Fruit fly (Drosophila melanogaster) whole organism, embryonic: ENCODE measurements around the gene Atg2.

Experiments
- ATbp ChIP-seq: fragments of 200-800 bp; sonication (Bioruptor generic); optimal IDR thresholded peaks from 2 replicates; lab custom pipeline; 2017; ENCODE audit warnings: missing biosample characterization, mild to moderate bottlenecking, missing genetic modification characterization, missing genetic modification reagents
- Abd-B ChIP-seq: fragments of 200-800 bp; sonication (Bioruptor generic); optimal IDR thresholded peaks from 2 replicates; lab custom pipeline; 2018; ENCODE audit warnings: missing biosample characterization, mild to moderate bottlenecking, missing genetic modification characterization, moderate library complexity
- CG10565 ChIP-seq: fragments of 200-800 bp; sonication (Bioruptor generic); optimal IDR thresholded peaks from 3 replicates; lab custom pipeline; 2016; ENCODE audit warnings: missing biosample characterization, mild to moderate bottlenecking, missing genetic modification characterization
- CG12155 ChIP-seq: fragments of 200-800 bp; sonication (Bioruptor generic); optimal IDR thresholded peaks from 3 replicates; lab custom pipeline; 2016; ENCODE audit warnings: missing biosample characterization, missing genetic modification characterization
- CG13624 ChIP-seq: fragments of 200-800 bp; sonication (Bioruptor generic); optimal IDR thresholded peaks from 2 replicates; lab custom pipeline; 2016; ENCODE audit warnings: missing biosample characterization, missing genetic modification characterization
- CG14860 ChIP-seq: fragments of 200-800 bp; sonication (Bioruptor generic); IDR thresholded peaks from 3 replicates; pipeline ENCODE4 v1.3.6; 2022; ENCODE audit warnings: missing biosample characterization, missing genetic modification characterization; ENCODE audit not compliant: partially characterized antibody
- CG1647 ChIP-seq: fragments of 200-800 bp; sonication (Bioruptor generic); optimal IDR thresholded peaks from 3 replicates; lab custom pipeline; 2016; ENCODE audit warnings: missing biosample characterization, missing genetic modification characterization
- CG17328 ChIP-seq: fragments of 200-800 bp; sonication (Bioruptor generic); IDR thresholded peaks from 2 replicates; pipeline ENCODE4 v1.3.6; 2022; ENCODE audit warnings: missing biosample characterization, missing genetic modification characterization
- CG18011 ChIP-seq: fragments of 200-800 bp; sonication (Bioruptor generic); optimal IDR thresholded peaks from 2 replicates; lab custom pipeline; 2017; ENCODE audit warnings: missing biosample characterization, missing genetic modification characterization, mild to moderate bottlenecking, moderate library complexity, missing genotype
- CG18262 ChIP-seq: fragments of 200-800 bp; optimal IDR thresholded peaks from 3 replicates; lab custom pipeline; 2019; ENCODE audit warnings: missing biosample characterization, mild to moderate bottlenecking, missing genetic modification characterization, moderate library complexity
- CG2120 ChIP-seq: fragments of 200-800 bp; sonication (Bioruptor generic); optimal IDR thresholded peaks from 3 replicates; lab custom pipeline; 2016; ENCODE audit warnings: missing biosample characterization, missing genetic modification characterization
- CG2712 ChIP-seq: fragments of 200-800 bp; optimal IDR thresholded peaks from 3 replicates; lab custom pipeline; 2019; ENCODE audit warnings: missing biosample characterization, mild to moderate bottlenecking, missing genetic modification characterization, moderate library complexity
- CG31224 ChIP-seq: fragments of 200-800 bp; sonication (Bioruptor generic); IDR thresholded peaks from 2 replicates; pipeline ENCODE4 v1.3.6; 2022; ENCODE audit warnings: missing biosample characterization, missing genetic modification characterization
- CG31388 ChIP-seq: fragments of 200-800 bp; sonication (Bioruptor generic); optimal IDR thresholded peaks from 2 replicates; lab custom pipeline; 2016; ENCODE audit warnings: missing biosample characterization, missing genetic modification characterization
- CG3407 ChIP-seq: fragments of 200-800 bp; sonication (Bioruptor generic); optimal IDR thresholded peaks from 2 replicates; lab custom pipeline; 2018; ENCODE audit warnings: missing biosample characterization, mild to moderate bottlenecking, missing genetic modification characterization
- CG4854 ChIP-seq: fragments of 200-800 bp; sonication (Bioruptor generic); optimal IDR thresholded peaks from 2 replicates; lab custom pipeline; 2016; ENCODE audit warnings: missing biosample characterization, missing genetic modification characterization, inconsistent platforms
- CG6654 ChIP-seq: fragments of 200-800 bp; sonication (Bioruptor generic); optimal IDR thresholded peaks from 2 replicates; lab custom pipeline; 2017; ENCODE audit warnings: missing biosample characterization, mild to moderate bottlenecking, missing genetic modification characterization
- CG7745 ChIP-seq: fragments of 200-800 bp; sonication (Bioruptor generic); optimal IDR thresholded peaks from 2 replicates; lab custom pipeline; 2018; ENCODE audit warnings: missing biosample characterization, mild to moderate bottlenecking, missing genetic modification characterization, moderate library complexity
- CG7963 ChIP-seq: fragments of 200-800 bp; sonication (Bioruptor generic); IDR thresholded peaks from 3 replicates; pipeline ENCODE4 v1.3.6; 2022; ENCODE audit warnings: missing biosample characterization, missing genetic modification characterization; ENCODE audit not compliant: partially characterized antibody
- CG8944 ChIP-seq: fragments of 200-800 bp; sonication (Bioruptor generic); optimal IDR thresholded peaks from 3 replicates; lab custom pipeline; 2016; ENCODE audit warnings: missing biosample characterization, missing genetic modification characterization
- Dfd ChIP-seq, 2 experiments: fragments of >200 bp; optimal IDR thresholded peaks; 2 replicates each; lab custom pipeline; 2017; ENCODE audit warnings: missing biosample characterization in 2 of 2, missing genetic modification characterization in 2 of 2
- Dip2 ChIP-seq: fragments of 200-800 bp; sonication (Bioruptor generic); IDR thresholded peaks from 2 replicates; pipeline ENCODE4 v1.3.6; 2022; ENCODE audit warnings: missing biosample characterization, missing genetic modification characterization
- Elba2 ChIP-seq: fragments of 200-800 bp; sonication (Bioruptor generic); optimal IDR thresholded peaks from 3 replicates; lab custom pipeline; 2016; ENCODE audit warnings: missing biosample characterization, missing genetic modification characterization
- GATAe ChIP-seq: fragments of 200-800 bp; sonication (Bioruptor generic); conservative IDR thresholded peaks from 2 replicates; pipeline ENCODE4 v1.3.6; 2022; ENCODE audit warnings: missing biosample characterization, missing genetic modification characterization
- HLH54F ChIP-seq: fragments of 200-800 bp; sonication (Bioruptor generic); optimal IDR thresholded peaks from 3 replicates; lab custom pipeline; 2016; ENCODE audit warnings: missing biosample characterization, missing genetic modification characterization
- Hmx ChIP-seq: fragments of 200-800 bp; sonication (Bioruptor generic); optimal IDR thresholded peaks from 2 replicates; lab custom pipeline; 2016; ENCODE audit warnings: missing biosample characterization, missing genetic modification characterization
- Lhr ChIP-seq: fragments of 200-800 bp; sonication (Bioruptor generic); optimal IDR thresholded peaks from 3 replicates; lab custom pipeline; 2017; ENCODE audit warnings: mild to moderate bottlenecking, missing biosample characterization, missing genetic modification reagents, missing genetic modification characterization
- NC2β ChIP-seq: fragments of 200-800 bp; sonication (Bioruptor generic); optimal IDR thresholded peaks from 2 replicates; lab custom pipeline; 2016; ENCODE audit warnings: missing biosample characterization, missing genetic modification characterization
- Neu2 ChIP-seq: fragments of 200-800 bp; sonication (Bioruptor generic); optimal IDR thresholded peaks from 3 replicates; lab custom pipeline; 2016; ENCODE audit warnings: missing biosample characterization, missing genetic modification characterization, borderline replicate concordance
- Oli ChIP-seq: fragments of 200-800 bp; sonication (Bioruptor generic); optimal IDR thresholded peaks from 2 replicates; lab custom pipeline; 2018; ENCODE audit warnings: missing biosample characterization, mild to moderate bottlenecking, missing genetic modification characterization, moderate library complexity
- Optix ChIP-seq: fragments of 200-800 bp; sonication (Bioruptor generic); IDR thresholded peaks from 3 replicates; pipeline ENCODE4 v1.3.6; 2022; ENCODE audit warnings: missing biosample characterization, missing genetic modification characterization
- Six4 ChIP-seq: fragments of 200-800 bp; sonication (Bioruptor generic); optimal IDR thresholded peaks from 2 replicates; lab custom pipeline; 2016; ENCODE audit warnings: missing biosample characterization, missing genetic modification characterization
- Sry-δ ChIP-seq: fragments of 200-800 bp; sonication (Bioruptor generic); optimal IDR thresholded peaks from 2 replicates; lab custom pipeline; 2016; ENCODE audit warnings: missing biosample characterization, missing genetic modification characterization
- abd-A ChIP-seq: fragments of 200-800 bp; sonication (Bioruptor generic); optimal IDR thresholded peaks from 3 replicates; lab custom pipeline; 2019; ENCODE audit warnings: missing biosample characterization, mild to moderate bottlenecking, missing genetic modification characterization, moderate library complexity
- dm ChIP-seq: fragments of 200-800 bp; sonication (Bioruptor generic); optimal IDR thresholded peaks from 3 replicates; lab custom pipeline; 2016; ENCODE audit warnings: missing biosample characterization, missing genetic modification characterization
- gcm2 ChIP-seq: fragments of 200-800 bp; sonication (Bioruptor generic); optimal IDR thresholded peaks from 2 replicates; lab custom pipeline; 2016; ENCODE audit warnings: missing biosample characterization, missing genetic modification characterization
- gsb-n ChIP-seq: fragments of 200-800 bp; sonication (Bioruptor generic); optimal IDR thresholded peaks from 3 replicates; lab custom pipeline; 2018; ENCODE audit warnings: missing biosample characterization, mild to moderate bottlenecking, missing genetic modification characterization
- kay ChIP-seq: fragments of 200-800 bp; sonication (Bioruptor generic); optimal IDR thresholded peaks from 2 replicates; lab custom pipeline; 2016; ENCODE audit warnings: missing biosample characterization, missing genetic modification characterization
- ken ChIP-seq: fragments of 200-800 bp; sonication (Bioruptor generic); IDR thresholded peaks from 3 replicates; pipeline ENCODE4 v1.3.6; 2022; ENCODE audit warnings: missing biosample characterization, missing genetic modification characterization
- lbe ChIP-seq: fragments of 200-800 bp; sonication (Bioruptor generic); optimal IDR thresholded peaks from 2 replicates; lab custom pipeline; 2016; ENCODE audit warnings: missing biosample characterization, mild to moderate bottlenecking, missing genetic modification characterization
- onecut ChIP-seq: fragments of 200-800 bp; sonication (Bioruptor generic); IDR thresholded peaks from 2 replicates; pipeline ENCODE4 v1.3.6; 2022; ENCODE audit warnings: missing biosample characterization, missing genetic modification characterization
- pan ChIP-seq, 4 experiments: fragments of >200 bp in 3 of 4; fragments of 200-800 bp in 1 of 4; sonication (Bioruptor generic) in 1 of 4; optimal IDR thresholded peaks in 3 of 4; IDR thresholded peaks in 1 of 4; 2 replicates each; pipeline versions ENCODE4 v1.3.6 to Lab custom; 2017 to 2022; ENCODE audit warnings: missing biosample characterization in 2 of 4, missing genetic modification characterization in 2 of 4, mixed read lengths in 1 of 4
- pho ChIP-seq: fragments of 200-800 bp; sonication (Bioruptor generic); optimal IDR thresholded peaks from 2 replicates; lab custom pipeline; 2016; ENCODE audit warnings: missing biosample characterization, missing genetic modification characterization
- pita ChIP-seq: fragments of 200-800 bp; sonication (Bioruptor generic); optimal IDR thresholded peaks from 2 replicates; lab custom pipeline; 2017; ENCODE audit warnings: missing biosample characterization, mild to moderate bottlenecking, missing genetic modification characterization
- prd ChIP-seq, 3 experiments: fragments of >200 bp in 2 of 3; fragments of 200-800 bp in 1 of 3; sonication (Bioruptor generic) in 1 of 3; optimal IDR thresholded peaks in 2 of 3; IDR thresholded peaks in 1 of 3; 2 replicates in 2 of 3; 3 replicates in 1 of 3; pipeline versions ENCODE4 v1.3.6 to Lab custom; 2017 to 2022; ENCODE audit warnings: missing biosample characterization in 1 of 3, missing genetic modification characterization in 1 of 3
- pzg ChIP-seq: fragments of 200-800 bp; sonication (Bioruptor generic); optimal IDR thresholded peaks from 3 replicates; lab custom pipeline; 2018; ENCODE audit warnings: missing biosample characterization, mild to moderate bottlenecking, missing genetic modification characterization, moderate library complexity
- sna ChIP-seq: fragments of 200-800 bp; sonication (Bioruptor generic); IDR thresholded peaks from 2 replicates; pipeline ENCODE4 v1.3.6; 2022; ENCODE audit warnings: missing biosample characterization, missing genetic modification characterization; ENCODE audit not compliant: partially characterized antibody
- tio ChIP-seq: fragments of 200-800 bp; sonication (Bioruptor generic); optimal IDR thresholded peaks from 2 replicates; lab custom pipeline; 2017; ENCODE audit warnings: missing biosample characterization, missing genetic modification characterization, inconsistent platforms

The Atg2 gene

dm6 chr3L:2766269-2767088, 7.7 kb upstream of the Atg2 start, which contains the start of the genes Mrtf and Non2 (continued):
- TF ChIP-seq Abd-B (GFP tag; lab: Kevin White, UChicago) (peak; percentile 58), prd (optimal IDR thresholded peaks at IDR 0.05; lab: Kevin White, UChicago) (no peak), prd (GFP tag; IDR thresholded peaks at IDR 0.05; lab: Robert Waterston, UW) (peak; percentile 65; the same call in 2 of the 3 replicates), CG1647 (GFP tag; lab: Kevin White, UChicago) (no peak), CG3407 (GFP tag; lab: Kevin White, UChicago) (peak; percentile 30), CG12155 (GFP tag; lab: Kevin White, UChicago) (peak; percentile 57), Sry-δ (GFP tag; lab: Kevin White, UChicago) (peak; percentile 91), Dip2 (GFP tag; lab: Robert Waterston, UW) (no peak), kay (GFP tag; lab: Kevin White, UChicago) (peak; percentile 24), GATAe (GFP tag; lab: Robert Waterston, UW) (no peak), CG31224 (no peak), Neu2 (peak; percentile 68), pita (GFP tag; lab: Kevin White, UChicago) (no peak), Hmx (GFP tag; lab: Kevin White, UChicago) (peak; percentile 33), pzg (peak; percentile 52), CG6654 (GFP tag; lab: Kevin White, UChicago) (no peak), CG31388 (GFP tag; lab: Kevin White, UChicago) (no peak), CG18262 (tag; lab: Kevin White, UChicago) (peak; percentile 62), tio (GFP tag; lab: Kevin White, UChicago) (no peak), CG7963 (peak; percentile 67), Lhr (peak; percentile 2), ken (peak; percentile 69; the same call in 2 of the 3 replicates), CG10565 (GFP tag; lab: Kevin White, UChicago) (no peak), Dfd (GFP tag; optimal IDR thresholded peaks at IDR 0.05; lab: Kevin White, UChicago) (no peak), gcm2 (GFP tag; lab: Kevin White, UChicago) (peak; percentile 18), CG2120 (GFP tag; lab: Kevin White, UChicago) (peak; percentile 83), CG8944 (GFP tag; lab: Kevin White, UChicago) (peak; percentile 35), lbe (GFP tag; lab: Kevin White, UChicago) (peak; percentile 24), CG14860 (GFP tag; lab: Robert Waterston, UW) (peak; percentile 73), CG2712 (tag; lab: Kevin White, UChicago) (peak; percentile 73), onecut (GFP tag; lab: Robert Waterston, UW) (0 out of 2 replicates have a peak, but pooled peaks have one; percentile 26), CG7745 (no peak), ATbp (GFP tag; lab: Kevin White, UChicago) (peak; percentile 9), dm (GFP tag; lab: Kevin White, UChicago) (peak; percentile 40), gsb-n (no peak), CG17328 (GFP tag; lab: Robert Waterston, UW) (no peak), HLH54F (GFP tag; lab: Kevin White, UChicago) (peak; percentile 74), Six4 (GFP tag; lab: Kevin White, UChicago) (peak; percentile 50), Optix (GFP tag; lab: Robert Waterston, UW) (peak; percentile 23; the same call in 1 of the 3 replicates), abd-A (tag; lab: Kevin White, UChicago) (no peak), CG13624 (GFP tag; lab: Kevin White, UChicago) (peak; percentile 48), NC2β (GFP tag; lab: Kevin White, UChicago) (peak; percentile 48), Elba2 (GFP tag; lab: Kevin White, UChicago) (no peak), CG18011 (GFP tag; lab: Kevin White, UChicago) (peak; percentile 14), pho (GFP tag; lab: Kevin White, UChicago) (peak; percentile 75), CG4854 (GFP tag; lab: Kevin White, UChicago) (no peak), pan (optimal IDR thresholded peaks at IDR 0.05; lab: Kevin White, UChicago) (no peak), pan (GFP tag; optimal IDR thresholded peaks at IDR 0.05 in 1 of 2, IDR thresholded peaks at IDR 0.05 in 1 of 2) (no peak), sna (GFP tag; lab: Robert Waterston, UW) (peak; percentile 71), Oli (tag; lab: Kevin White, UChicago) (peak; percentile 17)
